Worm (Caenorhabditis elegans) whole organism, L3 larva: ENCODE results near the gene T14B4.8.

ENCODE experiments used
- R02D3.7 ChIP-seq: fragments of 150-350 bp; optimal IDR thresholded peaks from 2 replicates; lab custom pipeline; 2014; ENCODE audit warnings: missing biosample characterization, missing genetic modification characterization
- ZK546.5 ChIP-seq: sonication (generic microtip); optimal IDR thresholded peaks from 2 replicates; lab custom pipeline; 2017; ENCODE audit warnings: missing biosample characterization, missing genetic modification characterization
- aly-2 ChIP-seq: fragments of 150-350 bp; optimal IDR thresholded peaks from 2 replicates; lab custom pipeline; 2014; ENCODE audit warnings: missing biosample characterization, missing genetic modification characterization
- ama-1 ChIP-seq: fragments of 150-350 bp; optimal IDR thresholded peaks from 2 replicates; lab custom pipeline; 2018
- ceh-16 ChIP-seq: sonication (generic microtip); optimal IDR thresholded peaks from 2 replicates; lab custom pipeline; 2017; ENCODE audit warnings: missing biosample characterization, missing genetic modification characterization
- ceh-28 ChIP-seq: fragments of 150-350 bp; optimal IDR thresholded peaks from 2 replicates; lab custom pipeline; 2014; ENCODE audit warnings: missing biosample characterization, missing genetic modification reagents, missing genetic modification characterization
- ceh-82 ChIP-seq: fragments of 150-350 bp; optimal IDR thresholded peaks from 2 replicates; lab custom pipeline; 2014; ENCODE audit warnings: missing biosample characterization, missing genetic modification characterization
- ceh-9 ChIP-seq: sonication (generic microtip); optimal IDR thresholded peaks from 2 replicates; lab custom pipeline; 2018; ENCODE audit warnings: missing biosample characterization, missing genetic modification characterization
- egl-27 ChIP-seq: sonication (generic microtip); optimal IDR thresholded peaks from 4 replicates; lab custom pipeline; 2017; ENCODE audit warnings: missing biosample characterization, missing genetic modification reagents, missing genetic modification characterization
- elt-1 ChIP-seq: fragments of 150-350 bp; optimal IDR thresholded peaks from 2 replicates; lab custom pipeline; 2014; ENCODE audit warnings: missing biosample characterization, missing genetic modification characterization
- elt-2 ChIP-seq: sonication (generic microtip); optimal IDR thresholded peaks from 2 replicates; lab custom pipeline; 2016; ENCODE audit warnings: missing genetic modification reagents, mild to moderate bottlenecking, missing genetic modification characterization, missing compliant biosample characterization
- eor-1 ChIP-seq, 2 experiments: fragments of 150-350 bp; optimal IDR thresholded peaks; 2 replicates each; lab custom pipeline; 2014 to 2018; ENCODE audit warnings: missing biosample characterization in 2 of 2, missing genetic modification characterization in 2 of 2
- fkh-10 ChIP-seq: sonication (generic microtip); optimal IDR thresholded peaks from 2 replicates; lab custom pipeline; 2017; ENCODE audit warnings: missing biosample characterization, missing genetic modification reagents, missing genetic modification characterization
- fkh-2 ChIP-seq: fragments of 150-350 bp; optimal IDR thresholded peaks from 2 replicates; lab custom pipeline; 2014; ENCODE audit warnings: missing biosample characterization, missing genetic modification reagents, missing genetic modification characterization
- fos-1 ChIP-seq: fragments of 150-350 bp; optimal IDR thresholded peaks from 2 replicates; lab custom pipeline; 2014; ENCODE audit warnings: missing biosample characterization, missing genetic modification characterization
- hmg-11 ChIP-seq: sonication (generic microtip); optimal IDR thresholded peaks from 2 replicates; lab custom pipeline; 2016; ENCODE audit warnings: missing genetic modification characterization, missing compliant biosample characterization
- lin-15B ChIP-seq: fragments of 150-350 bp; optimal IDR thresholded peaks from 2 replicates; lab custom pipeline; 2014; ENCODE audit warnings: missing biosample characterization, missing genetic modification characterization
- lin-39 ChIP-seq: fragments of 150-350 bp; optimal IDR thresholded peaks from 2 replicates; lab custom pipeline; 2018; ENCODE audit warnings: missing biosample characterization, missing genetic modification reagents, missing genetic modification characterization
- lsy-12 ChIP-seq: sonication (generic microtip); optimal IDR thresholded peaks from 2 replicates; lab custom pipeline; 2016; ENCODE audit warnings: mild to moderate bottlenecking, missing genetic modification characterization, missing compliant biosample characterization
- mdl-1 ChIP-seq: fragments of 150-350 bp; optimal IDR thresholded peaks from 2 replicates; lab custom pipeline; 2014; ENCODE audit warnings: missing biosample characterization, missing genetic modification characterization
- nfya-1 ChIP-seq: sonication (generic microtip); optimal IDR thresholded peaks from 2 replicates; lab custom pipeline; 2017; ENCODE audit warnings: missing genetic modification characterization, mild to moderate bottlenecking, missing compliant biosample characterization, antibody characterized with exemption, moderate library complexity; ENCODE audit not compliant: insufficient read depth
- nhr-12 ChIP-seq: fragments of 150-350 bp; optimal IDR thresholded peaks from 2 replicates; lab custom pipeline; 2014; ENCODE audit warnings: missing biosample characterization, missing genetic modification characterization
- nhr-23 ChIP-seq: fragments of 150-350 bp; optimal IDR thresholded peaks from 2 replicates; lab custom pipeline; 2014; ENCODE audit warnings: missing biosample characterization, missing genetic modification reagents, missing genetic modification characterization
- nhr-237 ChIP-seq: fragments of 150-350 bp; optimal IDR thresholded peaks from 2 replicates; lab custom pipeline; 2014; ENCODE audit warnings: missing biosample characterization, missing genetic modification characterization
- nhr-25 ChIP-seq: sonication (generic microtip); optimal IDR thresholded peaks from 2 replicates; lab custom pipeline; 2017; ENCODE audit warnings: missing biosample characterization, missing genetic modification characterization
- nhr-28 ChIP-seq: fragments of 150-350 bp; optimal IDR thresholded peaks from 2 replicates; lab custom pipeline; 2014; ENCODE audit warnings: missing biosample characterization, missing genetic modification characterization
- nhr-43 ChIP-seq: sonication (generic microtip); optimal IDR thresholded peaks from 2 replicates; lab custom pipeline; 2016; ENCODE audit warnings: mild to moderate bottlenecking, missing genetic modification characterization, missing compliant biosample characterization; ENCODE audit not compliant: poor library complexity, severe bottlenecking
- nhr-67 ChIP-seq: fragments of 150-350 bp; optimal IDR thresholded peaks from 2 replicates; lab custom pipeline; 2014; ENCODE audit warnings: missing biosample characterization, missing genetic modification characterization
- nhr-76 ChIP-seq: fragments of 150-350 bp; sonication (generic microtip); optimal IDR thresholded peaks from 5 replicates; lab custom pipeline; 2014; ENCODE audit warnings: missing biosample characterization, missing genetic modification characterization
- nhr-77 ChIP-seq: fragments of 150-350 bp; optimal IDR thresholded peaks from 2 replicates; lab custom pipeline; 2014; ENCODE audit warnings: missing biosample characterization, missing genetic modification characterization
- pha-4 ChIP-seq: fragments of 150-350 bp; optimal IDR thresholded peaks from 2 replicates; lab custom pipeline; 2014; ENCODE audit warnings: missing biosample characterization, missing genetic modification reagents, missing genetic modification characterization
- pqm-1 ChIP-seq: fragments of 150-350 bp; optimal IDR thresholded peaks from 2 replicates; lab custom pipeline; 2017; ENCODE audit warnings: missing biosample characterization, missing genetic modification characterization, inconsistent platforms
- sea-2 ChIP-seq: fragments of 150-350 bp; sonication (generic microtip); optimal IDR thresholded peaks from 4 replicates; lab custom pipeline; 2014; ENCODE audit warnings: missing biosample characterization, missing genetic modification reagents, missing genetic modification characterization
- skn-1 ChIP-seq: fragments of 150-350 bp; optimal IDR thresholded peaks from 2 replicates; lab custom pipeline; 2014; ENCODE audit warnings: missing biosample characterization, missing genetic modification characterization
- snpc-4 ChIP-seq: fragments of 150-350 bp; optimal IDR thresholded peaks from 2 replicates; lab custom pipeline; 2014; ENCODE audit warnings: missing biosample characterization, missing genetic modification characterization
- tbx-2 ChIP-seq: sonication (generic microtip); optimal IDR thresholded peaks from 2 replicates; lab custom pipeline; 2016; ENCODE audit warnings: mild to moderate bottlenecking, missing genetic modification characterization, missing compliant biosample characterization
- unc-39 ChIP-seq: sonication (generic microtip); optimal IDR thresholded peaks from 4 replicates; lab custom pipeline; 2017; ENCODE audit warnings: missing biosample characterization, missing genetic modification characterization
- unc-62 ChIP-seq: fragments of 150-350 bp; sonication (generic microtip); optimal IDR thresholded peaks from 4 replicates; lab custom pipeline; 2014; ENCODE audit warnings: missing biosample characterization, missing genetic modification reagents, missing genetic modification characterization
- zag-1 ChIP-seq: fragments of 150-350 bp; optimal IDR thresholded peaks from 2 replicates; lab custom pipeline; 2014; ENCODE audit warnings: missing biosample characterization, missing genetic modification characterization
- ztf-4 ChIP-seq: fragments of 150-350 bp; optimal IDR thresholded peaks from 2 replicates; lab custom pipeline; 2014; ENCODE audit warnings: missing biosample characterization, missing genetic modification characterization

The T14B4.8 gene

DNA sequence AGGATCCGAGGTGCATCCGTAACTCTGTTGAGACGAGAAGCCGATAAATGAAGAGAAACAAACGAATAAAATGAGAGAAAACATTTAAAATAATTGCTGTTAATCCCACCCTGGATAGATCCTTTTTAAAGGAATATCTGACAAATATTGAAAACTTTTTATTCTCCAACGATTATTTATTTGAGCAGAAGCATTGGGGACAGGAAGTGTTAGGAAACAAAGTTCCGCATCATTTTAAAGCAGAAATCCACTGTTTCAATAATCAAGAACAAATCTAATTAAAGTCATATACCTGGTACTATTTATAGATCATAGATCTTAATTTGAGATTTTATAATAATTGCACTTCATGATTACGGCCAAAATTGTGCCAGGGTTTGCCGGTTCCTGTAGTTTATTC, 21.7 kb upstream of the T14B4.8 start, which contains the start of gene F41G3.20:
TSS of gene F41G3.20 (minus strand) at position 101 of the 400 bp plus-strand sequence.
- TF ChIP-seq fos-1 (no peak), ceh-82 (tag; lab: Kevin White, UChicago) (no peak), zag-1 (tag; lab: Kevin White, UChicago) (no peak), nhr-12 (tag; lab: Kevin White, UChicago) (no peak), unc-39 (no peak), ceh-28 (tag; lab: Kevin White, UChicago) (no peak), fkh-2 (tag; lab: Kevin White, UChicago) (no peak), hmg-11 (no peak), nhr-43 (tag; lab: Kevin White, UChicago) (no peak), nhr-237 (tag; lab: Kevin White, UChicago) (no peak), lin-39 (tag; lab: Kevin White, UChicago) (no peak), eor-1 (tag; optimal IDR thresholded peaks at IDR 0.05; lab: Kevin White, UChicago) (no peak), nfya-1 (no peak), ZK546.5 (tag; lab: Kevin White, UChicago) (no peak), ama-1 (lab: Kevin White, UChicago) (no peak), sea-2 (GFP tag; lab: Kevin White, UChicago) (no peak), tbx-2 (no peak)

DNA sequence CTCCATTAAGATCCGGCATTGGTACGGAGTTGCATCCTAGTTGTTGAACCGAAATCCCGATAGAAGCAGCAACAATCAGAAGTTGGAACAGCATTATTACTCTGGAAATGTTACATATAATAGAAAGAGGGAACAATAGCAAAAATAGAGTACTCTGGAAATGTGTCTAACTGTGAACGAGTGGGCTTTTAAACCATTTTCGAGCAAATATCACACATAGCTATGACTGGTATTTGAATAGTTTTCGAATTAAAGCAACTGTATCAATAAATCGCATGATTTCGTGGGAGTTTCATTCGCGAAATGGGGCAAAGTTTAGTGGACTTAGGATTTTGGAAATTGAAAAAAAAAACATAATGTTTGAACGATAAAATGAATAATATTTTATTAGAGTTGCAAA, 20.2 kb upstream of the T14B4.8 start, which contains the start of gene F41G3.10:
TSS of gene F41G3.10 (minus strand) at position 101 of the 400 bp plus-strand sequence.
- TF ChIP-seq nhr-67 (tag; lab: Kevin White, UChicago) = no peak
- TF ChIP-seq egl-27 = no peak
- no peak for TF ChIP-seq fkh-10
- TF ChIP-seq ama-1 (lab: Kevin White, UChicago) = no peak
- no peak for TF ChIP-seq nhr-12 (tag; lab: Kevin White, UChicago)
- no peak for TF ChIP-seq ZK546.5 (tag; lab: Kevin White, UChicago)
- no peak for TF ChIP-seq unc-62
- no peak for TF ChIP-seq nhr-28
- no peak for TF ChIP-seq pqm-1 (tag; lab: Kevin White, UChicago)
- no peak for TF ChIP-seq skn-1 (tag; lab: Kevin White, UChicago)
- no peak for TF ChIP-seq nhr-237 (tag; lab: Kevin White, UChicago)
- no peak for TF ChIP-seq ztf-4 (tag; lab: Kevin White, UChicago)
- no peak for TF ChIP-seq eor-1 (tag; optimal IDR thresholded peaks at IDR 0.05; lab: Kevin White, UChicago)
- TF ChIP-seq elt-2 = no peak
- no peak for TF ChIP-seq mdl-1 (tag; lab: Kevin White, UChicago)
- no peak for TF ChIP-seq ceh-82 (tag; lab: Kevin White, UChicago)

DNA sequence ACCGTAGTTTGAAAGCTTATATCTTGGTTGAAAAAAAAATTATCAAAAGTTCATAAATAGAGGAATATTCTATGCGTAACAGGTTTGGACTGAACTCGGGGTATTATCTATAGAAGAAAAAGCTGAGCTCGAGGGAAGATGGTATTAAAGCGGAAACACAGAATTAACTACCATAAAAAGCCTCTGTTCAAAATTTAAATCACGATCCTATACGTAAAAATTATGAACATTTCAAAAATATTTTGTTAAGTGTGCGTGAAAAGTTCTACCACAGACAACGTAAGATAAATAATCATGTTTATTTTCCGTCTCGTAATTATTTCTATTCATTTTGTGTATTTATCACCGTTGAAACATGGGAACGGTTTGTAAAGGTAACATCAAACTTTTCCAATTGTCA, 17.2 kb upstream of the T14B4.8 start, which contains the start of gene F41G3.5:
TSS of gene F41G3.5 (plus strand) at position 301 of the 400 bp plus-strand sequence.
- TF ChIP-seq nfya-1 (no peak), tbx-2 (no peak), R02D3.7 (tag; lab: Kevin White, UChicago) (no peak), ama-1 (lab: Kevin White, UChicago) (no peak), nhr-43 (tag; lab: Kevin White, UChicago) (no peak), nhr-77 (tag; lab: Kevin White, UChicago) (no peak), lin-39 (tag; lab: Kevin White, UChicago) (no peak), zag-1 (tag; lab: Kevin White, UChicago) (no peak), lin-15B (no peak), lsy-12 (tag; lab: Kevin White, UChicago) (no peak), nhr-25 (tag; lab: Kevin White, UChicago) (no peak), nhr-76 (tag; lab: Kevin White, UChicago) (no peak)

DNA sequence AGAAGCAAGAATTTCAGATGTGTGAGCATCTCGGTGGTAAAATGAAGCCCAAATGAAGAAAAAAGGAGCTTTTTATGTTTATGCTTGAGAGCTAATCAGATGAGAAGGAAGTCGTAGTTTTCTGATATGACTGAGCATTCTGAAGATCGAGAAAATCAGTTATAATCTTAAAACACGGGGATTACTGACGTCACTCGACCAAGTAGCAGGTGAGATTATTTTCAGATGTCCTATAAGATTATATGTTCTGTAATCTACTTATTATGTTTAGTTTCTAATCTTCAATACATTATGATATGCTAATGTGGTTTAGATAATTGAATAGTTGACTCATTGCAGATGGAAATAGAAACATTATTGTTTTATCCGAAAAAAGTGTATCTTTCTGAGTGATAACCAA, 16.6 kb upstream of the T14B4.8 start, which contains the start of gene ins-14:
TSS of gene ins-14 (minus strand) at position 32 of the 400 bp plus-strand sequence.
- TF ChIP-seq egl-27 = no peak
- no peak for TF ChIP-seq pha-4 (tag; lab: Kevin White, UChicago)

DNA sequence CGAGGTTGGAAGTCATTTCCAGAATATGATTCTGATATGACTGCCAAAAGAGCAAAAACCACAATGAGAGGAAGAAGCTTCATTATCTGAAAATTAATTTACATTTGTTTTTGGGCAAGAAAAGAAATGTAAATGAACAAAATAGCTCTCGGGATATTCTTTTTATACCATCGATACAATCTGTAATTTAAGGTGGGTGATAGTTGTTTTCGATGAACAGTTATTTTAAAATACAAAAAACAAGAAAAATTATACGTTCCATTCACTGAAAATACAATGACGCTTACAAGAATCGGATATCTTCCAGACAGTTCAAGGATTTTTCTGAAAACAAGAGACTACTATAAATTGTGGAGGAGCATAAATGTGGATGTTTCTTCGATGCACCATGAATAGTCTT, 15.5 kb upstream of the T14B4.8 start, which contains the start of gene ins-15:
TSS of gene ins-15 (minus strand) at position 101 of the 400 bp plus-strand sequence.
- TF ChIP-seq unc-62 (no peak), mdl-1 (tag; lab: Kevin White, UChicago) (no peak), snpc-4 (tag; lab: Kevin White, UChicago) (no peak), zag-1 (tag; lab: Kevin White, UChicago) (no peak), elt-1 (tag; lab: Kevin White, UChicago) (no peak), nhr-23 (tag; lab: Kevin White, UChicago) (no peak), nhr-25 (tag; lab: Kevin White, UChicago) (no peak), fos-1 (no peak), fkh-10 (no peak), skn-1 (tag; lab: Kevin White, UChicago) (no peak), ceh-9 (no peak), lsy-12 (tag; lab: Kevin White, UChicago) (no peak), aly-2 (tag; lab: Kevin White, UChicago) (no peak), ceh-16 (tag; lab: Kevin White, UChicago) (no peak)
